Fruit fly (Drosophila melanogaster): Measurements from ENCODE around the gene Hrb87F.

The Hrb87F gene

DNA sequence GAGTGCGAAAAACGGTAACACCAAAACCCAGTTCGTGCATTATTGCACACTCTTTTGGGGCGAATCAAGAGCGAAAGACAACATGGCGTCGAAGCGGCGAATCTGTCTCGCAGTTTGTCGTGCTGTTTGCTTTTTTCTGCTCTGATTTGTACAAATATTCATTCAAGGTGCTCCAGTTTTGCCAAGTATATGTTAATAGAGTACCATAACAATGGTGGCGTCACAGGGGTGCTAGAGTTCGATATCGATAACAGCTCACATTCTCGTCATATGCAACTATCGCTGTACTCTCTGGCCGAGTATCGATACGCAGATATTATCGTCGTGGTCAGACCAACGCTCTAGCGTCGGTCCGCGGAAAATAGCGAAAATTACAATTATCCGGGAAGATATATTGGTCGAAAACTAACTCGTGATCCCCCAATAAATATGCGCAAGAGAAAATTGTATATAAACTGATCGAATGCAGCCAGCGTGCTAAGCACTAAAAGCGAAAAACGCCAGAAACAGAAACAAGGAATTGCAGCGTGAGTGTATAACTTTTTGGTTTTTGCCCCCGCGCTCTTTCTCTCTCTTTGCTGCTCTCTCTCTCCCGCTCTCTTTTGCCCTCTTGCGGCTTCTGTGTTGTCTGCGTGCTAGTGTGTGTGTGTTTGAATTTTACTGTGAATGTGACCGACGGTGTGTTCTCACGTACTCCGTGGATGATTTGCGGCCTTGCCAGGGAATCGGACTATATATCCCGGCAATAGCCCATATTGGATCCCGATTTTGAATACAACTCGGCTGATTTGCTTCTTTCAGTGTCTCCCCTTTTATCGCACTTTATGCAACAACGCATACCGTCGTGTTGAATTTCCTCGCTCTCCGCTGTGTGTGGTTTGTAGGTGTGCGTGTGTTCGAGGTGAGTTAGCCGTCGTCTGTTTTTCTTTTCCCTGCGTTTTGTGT lies 23.6 kb upstream of the Hrb87F start, which contains the start of gene flfl (continued):
- peak; percentile 1 for TF ChIP-seq Sox102F (GFP tag; optimal IDR thresholded peaks at IDR 0.05)
- TF ChIP-seq CG32006 (GFP tag; optimal IDR thresholded peaks at IDR 0.05) = peak; percentile 1
- no peak for TF ChIP-seq Hr39 (GFP tag; optimal IDR thresholded peaks at IDR 0.05)
- no peak for TF ChIP-seq ss (GFP tag; optimal IDR thresholded peaks at IDR 0.05)
- TF ChIP-seq pdm3 (GFP tag; optimal IDR thresholded peaks at IDR 0.05) = no peak
- no peak for TF ChIP-seq CG7368 (GFP tag; optimal IDR thresholded peaks at IDR 0.05)
- no peak for TF ChIP-seq CG11294 (GFP tag; IDR thresholded peaks at IDR 0.05)
- no peak for TF ChIP-seq CG4318 (GFP tag; optimal IDR thresholded peaks at IDR 0.05)
- TF ChIP-seq Hr4 (GFP tag; optimal IDR thresholded peaks at IDR 0.05) = no peak
- no peak for TF ChIP-seq salr (GFP tag; optimal IDR thresholded peaks at IDR 0.05)
- peak; percentile 29 for TF ChIP-seq CG6854 (GFP tag; optimal IDR thresholded peaks at IDR 0.05)
- peak; percentile 15 for TF ChIP-seq net (GFP tag; optimal IDR thresholded peaks at IDR 0.05)
- TF ChIP-seq Hr38 (GFP tag; optimal IDR thresholded peaks at IDR 0.05) = no peak
- peak; percentile 22 for TF ChIP-seq vri (GFP tag; optimal IDR thresholded peaks at IDR 0.05)
- TF ChIP-seq Ets21C (GFP tag; optimal IDR thresholded peaks at IDR 0.05) = no peak
- peak; percentile 29 for TF ChIP-seq CG3919 (GFP tag; optimal IDR thresholded peaks at IDR 0.05)
- no peak for TF ChIP-seq Gug (GFP tag; IDR thresholded peaks at IDR 0.05)
- TF ChIP-seq CG8119 (GFP tag; IDR thresholded peaks at IDR 0.05) = no peak
- no peak for TF ChIP-seq dsx (GFP tag; optimal IDR thresholded peaks at IDR 0.05; ENCODE audit: poor library complexity, severe bottlenecking)
- TF ChIP-seq spab (GFP tag; optimal IDR thresholded peaks at IDR 0.05) = no peak

DNA sequence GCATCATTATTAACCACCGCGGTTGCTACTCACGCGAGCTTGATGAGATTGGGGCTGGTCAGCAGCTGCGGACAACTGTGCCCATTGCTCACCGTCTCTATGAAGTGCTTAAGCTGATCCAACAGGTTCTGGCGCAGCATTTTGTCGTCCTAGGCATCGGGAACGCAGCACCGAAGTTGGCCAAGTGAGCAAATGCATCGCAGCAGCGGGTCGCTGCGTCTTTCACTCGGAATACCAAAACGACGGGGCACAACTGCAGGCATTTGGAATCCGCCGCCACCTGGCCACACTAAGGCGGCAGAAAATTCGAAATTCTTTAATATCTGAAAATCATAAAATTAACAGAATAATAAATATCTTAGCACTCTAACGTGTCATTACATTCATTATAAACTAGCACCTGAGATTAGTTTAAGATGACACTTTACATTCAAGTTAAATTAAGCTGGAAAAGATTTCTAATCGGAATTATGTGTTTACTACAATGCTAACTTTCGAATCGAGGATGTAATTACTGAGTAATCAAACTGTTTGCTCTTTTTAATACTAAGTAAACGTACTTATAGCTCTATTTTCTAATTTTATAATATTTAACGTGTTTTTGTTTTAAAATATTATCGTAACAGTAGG lies 22.8 kb upstream of the Hrb87F start:
- peak; percentile 25 for TF ChIP-seq dsx (GFP tag; optimal IDR thresholded peaks at IDR 0.05; ENCODE audit: poor library complexity, severe bottlenecking)
- TF ChIP-seq Eip78C (GFP tag) = peak; percentile 18
- no peak for TF ChIP-seq CG4318 (GFP tag; optimal IDR thresholded peaks at IDR 0.05)
- no peak for TF ChIP-seq Eip93F (GFP tag; optimal IDR thresholded peaks at IDR 0.05)
- no peak for TF ChIP-seq CG3919 (GFP tag; optimal IDR thresholded peaks at IDR 0.05)
- no peak for TF ChIP-seq topi (GFP tag; optimal IDR thresholded peaks at IDR 0.05)
- no peak for TF ChIP-seq Ets21C (GFP tag; optimal IDR thresholded peaks at IDR 0.05)
- TF ChIP-seq CG6854 (GFP tag; optimal IDR thresholded peaks at IDR 0.05) = peak; percentile 53
- TF ChIP-seq fd85E (GFP tag; optimal IDR thresholded peaks at IDR 0.05) = no peak
- TF ChIP-seq fkh (GFP tag; optimal IDR thresholded peaks at IDR 0.05) = no peak
- no peak for TF ChIP-seq acj6 (GFP tag; optimal IDR thresholded peaks at IDR 0.05)
- no peak for TF ChIP-seq pdm3 (GFP tag; optimal IDR thresholded peaks at IDR 0.05)
- TF ChIP-seq ss (GFP tag; optimal IDR thresholded peaks at IDR 0.05) = no peak
- peak; percentile 1 for TF ChIP-seq Eip75B (GFP tag; optimal IDR thresholded peaks at IDR 0.05)
- no peak for TF ChIP-seq dac (GFP tag; optimal IDR thresholded peaks at IDR 0.05)
- TF ChIP-seq CG3032 (tag; optimal IDR thresholded peaks at IDR 0.05) = no peak
- TF ChIP-seq CG1621 (tag; optimal IDR thresholded peaks at IDR 0.05) = no peak
- no peak for TF ChIP-seq Hr4 (GFP tag; optimal IDR thresholded peaks at IDR 0.05)
- TF ChIP-seq CG15336 (GFP tag; IDR thresholded peaks at IDR 0.05) = peak; percentile 16; the same call in 1 of the 2 replicates
- TF ChIP-seq lz (GFP tag; optimal IDR thresholded peaks at IDR 0.05) = peak; percentile 29
- TF ChIP-seq CG10669 (GFP tag; optimal IDR thresholded peaks at IDR 0.05) = no peak
- no peak for TF ChIP-seq svp (GFP tag)

Data from whole organism, prepupa.